Worm (Caenorhabditis elegans): ENCODE data around the gene gsto-3.

gsto-3 gene

DNA sequence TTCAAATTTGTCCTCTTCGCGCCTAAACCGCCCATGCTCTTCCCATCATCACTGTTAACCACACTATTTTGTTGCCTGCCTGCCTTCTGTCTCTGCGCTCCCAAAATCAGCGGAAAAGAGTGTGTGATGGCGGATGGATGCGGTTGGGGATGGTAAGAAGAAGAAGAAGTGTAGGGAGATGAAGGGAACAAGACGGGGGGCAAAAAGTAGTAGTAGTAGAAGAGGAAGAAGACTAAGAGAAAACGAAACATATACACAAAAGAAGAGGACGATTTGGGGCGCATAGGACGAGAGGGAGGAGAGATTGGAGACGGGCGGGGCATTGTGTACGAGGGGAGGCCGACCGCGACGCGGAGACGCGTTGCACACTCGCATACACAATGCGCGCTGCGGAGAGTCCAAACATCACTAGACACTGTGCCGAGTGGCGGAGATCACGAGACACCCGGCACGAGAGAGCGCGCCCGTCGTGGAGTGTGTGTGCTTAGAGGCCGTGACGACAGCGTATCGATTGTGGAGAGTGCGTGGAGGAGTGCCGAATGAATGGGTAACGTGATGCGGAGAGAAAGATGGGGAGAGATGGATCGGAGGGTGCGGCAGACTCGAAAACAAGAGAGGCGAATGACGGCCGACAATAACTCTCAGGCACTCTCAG is 31.5 kb downstream of the gsto-3 start (continued):
- TF ChIP-seq aha-1 (tag; optimal IDR thresholded peaks at IDR 0.05) (peak; percentile 69), dpl-1 (GFP tag; optimal IDR thresholded peaks at IDR 0.05) (peak; percentile 76 to 84 (median 82)), elt-3 (tag; optimal IDR thresholded peaks at IDR 0.05) (peak in 2 of 6 experiments; percentile 31 to 56), ceh-90 (tag; optimal IDR thresholded peaks at IDR 0.05) (no peak), nhr-76 (tag; optimal IDR thresholded peaks at IDR 0.05) (peak; percentile 56), nhr-71 (tag; optimal IDR thresholded peaks at IDR 0.05) (peak; percentile 99), unc-86 (tag; optimal IDR thresholded peaks at IDR 0.05) (peak; percentile 98), ceh-63 (GFP tag; optimal IDR thresholded peaks at IDR 0.05) (no peak), mab-9 (GFP tag; IDR thresholded peaks at IDR 0.05) (peak; percentile 92), blmp-1 (tag; optimal IDR thresholded peaks at IDR 0.05) (no peak), nhr-20 (tag; optimal IDR thresholded peaks at IDR 0.05) (peak; percentile 98), ces-1 (GFP tag; optimal IDR thresholded peaks at IDR 0.05) (no peak), rnt-1 (tag; optimal IDR thresholded peaks at IDR 0.05) (peak; percentile 70), xbp-1 (tag; optimal IDR thresholded peaks at IDR 0.05) (peak; percentile 92), lin-35 (GFP tag; optimal IDR thresholded peaks at IDR 0.05) (peak; percentile 76 to 91), lsy-2 (tag; optimal IDR thresholded peaks at IDR 0.05) (peak; percentile 60 to 86), sup-37 (GFP tag; optimal IDR thresholded peaks at IDR 0.05) (peak; percentile 89), lir-3 (tag; optimal IDR thresholded peaks at IDR 0.05; ENCODE audit: poor library complexity) (peak; percentile 75), fos-1 (tag; optimal IDR thresholded peaks at IDR 0.05) (peak; percentile 74), fkh-4 (tag; optimal IDR thresholded peaks at IDR 0.05; ENCODE audit: borderline replicate concordance) (peak; percentile 50), lin-39 (tag; optimal IDR thresholded peaks at IDR 0.05) (no peak), irx-1 (tag; optimal IDR thresholded peaks at IDR 0.05) (peak; percentile 93), pax-3 (tag; optimal IDR thresholded peaks at IDR 0.05) (peak; percentile 96), nhr-47 (tag; optimal IDR thresholded peaks at IDR 0.05) (peak; percentile 97), ama-1 (optimal IDR thresholded peaks at IDR 0.05) (peak; percentile 92), hpl-2 (GFP tag; optimal IDR thresholded peaks at IDR 0.05) (peak; percentile 18), alr-1 (tag; optimal IDR thresholded peaks at IDR 0.05; ENCODE audit: borderline replicate concordance) (no peak), tbx-2 (tag; optimal IDR thresholded peaks at IDR 0.05) (peak; percentile 97), pag-3 (tag; optimal IDR thresholded peaks at IDR 0.05; ENCODE audit: borderline replicate concordance, insufficient read depth) (no peak), efl-3 (GFP tag; optimal IDR thresholded peaks at IDR 0.05) (peak; percentile 8), unc-98 (GFP tag; IDR thresholded peaks at IDR 0.05) (0 out of 2 replicates have a peak, but pooled peaks have one; percentile 39), nhr-11 (tag; optimal IDR thresholded peaks at IDR 0.05) (peak; percentile 74), sox-4 (tag; optimal IDR thresholded peaks at IDR 0.05) (peak; percentile 92), F16B12.6 (tag; optimal IDR thresholded peaks at IDR 0.05) (peak; percentile 17), elt-2 (tag; optimal IDR thresholded peaks at IDR 0.05) (peak; percentile 79), mep-1 (tag; optimal IDR thresholded peaks at IDR 0.05) (peak; percentile 84), nhr-84 (tag; optimal IDR thresholded peaks at IDR 0.05) (no peak), nhr-77 (tag; optimal IDR thresholded peaks at IDR 0.05) (peak; percentile 8), ceh-8 (GFP tag; optimal IDR thresholded peaks at IDR 0.05) (peak; percentile 89), egl-13 (tag; optimal IDR thresholded peaks at IDR 0.05) (peak; percentile 97), nhr-28 (tag; optimal IDR thresholded peaks at IDR 0.05) (no peak), hlh-4 (tag; optimal IDR thresholded peaks at IDR 0.05) (peak; percentile 35), nhr-12 (tag; optimal IDR thresholded peaks at IDR 0.05) (no peak)

Measured in whole organism, L1 larva.